Worm (Caenorhabditis elegans): ENCODE measurements around the gene spp-21.

spp-21 gene

DNA sequence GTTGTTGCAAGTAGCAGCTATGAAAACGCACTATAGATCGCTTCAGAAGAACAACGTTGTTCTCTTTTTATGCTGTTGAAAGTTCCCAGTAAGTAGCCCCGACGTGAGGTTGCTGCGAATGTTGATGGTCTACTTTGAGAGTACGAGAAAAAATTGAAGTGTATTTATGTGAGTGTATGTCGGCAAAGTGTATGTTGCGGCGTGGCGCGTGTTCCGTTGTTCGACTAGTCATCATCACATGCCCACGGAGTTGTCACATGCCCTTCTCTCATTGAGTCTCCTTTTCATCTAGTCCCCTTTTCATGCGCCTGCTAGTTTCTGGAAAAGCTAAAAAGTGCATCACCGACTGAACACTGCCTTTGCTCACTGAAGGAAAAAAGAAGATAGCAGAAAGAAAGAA, 18.0 kb upstream of the spp-21 start (continued):
- TF ChIP-seq blmp-1 (tag; optimal IDR thresholded peaks at IDR 0.05; ENCODE audit: insufficient read depth) (peak; percentile 49), nhr-10 (tag; optimal IDR thresholded peaks at IDR 0.05) (no peak), ztf-11 (tag; optimal IDR thresholded peaks at IDR 0.05) (no peak), nhr-6 (tag; optimal IDR thresholded peaks at IDR 0.05) (peak; percentile 79), snpc-4 (tag; optimal IDR thresholded peaks at IDR 0.05) (peak; percentile 17), C34F6.9 (tag; optimal IDR thresholded peaks at IDR 0.05) (peak; percentile 82), lin-13 (GFP tag; optimal IDR thresholded peaks at IDR 0.05) (peak; percentile 31), nhr-23 (tag; optimal IDR thresholded peaks at IDR 0.05) (no peak), ceh-16 (tag; optimal IDR thresholded peaks at IDR 0.05) (no peak), egl-27 (tag; optimal IDR thresholded peaks at IDR 0.05) (peak; percentile 19), zag-1 (tag; optimal IDR thresholded peaks at IDR 0.05) (peak; percentile 33), nhr-129 (tag; optimal IDR thresholded peaks at IDR 0.05) (peak; percentile 84), ZK546.5 (tag; optimal IDR thresholded peaks at IDR 0.05) (no peak), nhr-11 (tag; optimal IDR thresholded peaks at IDR 0.05) (no peak), sma-9 (GFP tag; optimal IDR thresholded peaks at IDR 0.05) (peak; percentile 85), sma-9 (tag; optimal IDR thresholded peaks at IDR 0.05) (no peak), sem-4 (tag; optimal IDR thresholded peaks at IDR 0.05) (peak; percentile 72), peb-1 (tag; optimal IDR thresholded peaks at IDR 0.05) (no peak), nhr-21 (tag; optimal IDR thresholded peaks at IDR 0.05) (peak; percentile 34), R02D3.7 (tag; optimal IDR thresholded peaks at IDR 0.05) (no peak), F13H6.1 (tag; optimal IDR thresholded peaks at IDR 0.05) (peak; percentile 87), gmeb-1 (tag; optimal IDR thresholded peaks at IDR 0.05) (no peak), nhr-237 (tag; optimal IDR thresholded peaks at IDR 0.05) (no peak)

DNA sequence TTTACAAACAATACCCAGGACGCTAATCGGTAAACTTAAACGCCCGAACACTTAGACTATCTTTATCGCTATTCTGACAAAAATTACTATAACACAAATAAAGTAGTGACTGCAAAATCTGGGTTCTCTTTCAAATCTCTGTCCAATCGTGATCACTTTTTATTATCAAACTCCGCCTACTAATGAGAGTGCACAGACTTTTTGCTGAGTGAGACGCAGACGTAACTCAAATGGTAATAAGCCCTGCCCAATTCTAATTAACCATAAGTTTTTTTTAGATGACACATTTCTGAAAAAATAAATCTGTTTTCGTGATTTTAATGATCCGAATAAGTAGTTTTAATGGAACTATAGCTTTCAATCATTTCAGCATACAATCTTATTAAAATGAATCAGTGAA, 17.5 kb upstream of the spp-21 start:
- no peak for TF ChIP-seq elt-3 (tag; optimal IDR thresholded peaks at IDR 0.05)
- no peak for TF ChIP-seq skn-1 (tag; optimal IDR thresholded peaks at IDR 0.05)
- TF ChIP-seq crh-2 (tag; optimal IDR thresholded peaks at IDR 0.05) = peak; percentile 1
- no peak for TF ChIP-seq alr-1 (tag; optimal IDR thresholded peaks at IDR 0.05)
- TF ChIP-seq ceh-16 (tag; optimal IDR thresholded peaks at IDR 0.05) = no peak

ce11 chrX:11472953-11473671, 16.8 kb upstream of the spp-21 start:
- TF ChIP-seq sem-4 (tag; optimal IDR thresholded peaks at IDR 0.05) (peak; percentile 4), ceh-82 (tag; optimal IDR thresholded peaks at IDR 0.05) (peak; percentile 10), alr-1 (tag; optimal IDR thresholded peaks at IDR 0.05) (no peak), unc-55 (GFP tag; optimal IDR thresholded peaks at IDR 0.05) (peak; percentile 42), nhr-129 (tag; optimal IDR thresholded peaks at IDR 0.05) (peak; percentile 66), ceh-16 (tag; optimal IDR thresholded peaks at IDR 0.05) (no peak), F13H6.1 (tag; optimal IDR thresholded peaks at IDR 0.05) (peak; percentile 85), zag-1 (tag; optimal IDR thresholded peaks at IDR 0.05) (peak; percentile 55), Y55F3AM.14 (GFP tag; optimal IDR thresholded peaks at IDR 0.05) (peak; percentile 84), ztf-4 (tag; optimal IDR thresholded peaks at IDR 0.05) (peak; percentile 5), nhr-237 (tag; optimal IDR thresholded peaks at IDR 0.05) (no peak), C34F6.9 (tag; optimal IDR thresholded peaks at IDR 0.05) (peak; percentile 56), sma-9 (GFP tag; optimal IDR thresholded peaks at IDR 0.05) (peak; percentile 62), sma-9 (tag; optimal IDR thresholded peaks at IDR 0.05) (no peak), mab-5 (tag; optimal IDR thresholded peaks at IDR 0.05) (peak; percentile 81), lsy-2 (tag; optimal IDR thresholded peaks at IDR 0.05) (peak; percentile 12 to 56), ztf-1 (GFP tag; conservative IDR thresholded peaks at IDR 0.05) (0 out of 2 replicates have a peak, but pooled peaks have one; percentile 21), mdl-1 (tag; optimal IDR thresholded peaks at IDR 0.05) (peak; percentile 57 to 86), crh-2 (tag; optimal IDR thresholded peaks at IDR 0.05) (peak; percentile 43), egl-27 (tag; optimal IDR thresholded peaks at IDR 0.05) (no peak)

- TF ChIP-seq unc-39 (tag; optimal IDR thresholded peaks at IDR 0.05) = no peak
- no peak for TF ChIP-seq sem-4 (tag; optimal IDR thresholded peaks at IDR 0.05)
- peak; percentile 6 for TF ChIP-seq nhr-21 (tag; optimal IDR thresholded peaks at IDR 0.05)
- peak; percentile 7 for TF ChIP-seq elt-1 (tag; optimal IDR thresholded peaks at IDR 0.05)
- no peak for TF ChIP-seq ceh-82 (tag; optimal IDR thresholded peaks at IDR 0.05)
- no peak for TF ChIP-seq mdl-1 (tag; optimal IDR thresholded peaks at IDR 0.05)
- TF ChIP-seq blmp-1 (tag; optimal IDR thresholded peaks at IDR 0.05; ENCODE audit: insufficient read depth) = peak; percentile 45
- TF ChIP-seq skn-1 (tag; optimal IDR thresholded peaks at IDR 0.05) = no peak
- no peak for TF ChIP-seq nhr-10 (tag; optimal IDR thresholded peaks at IDR 0.05)
- no peak for TF ChIP-seq aly-2 (tag; optimal IDR thresholded peaks at IDR 0.05)
- TF ChIP-seq gmeb-1 (tag; optimal IDR thresholded peaks at IDR 0.05) = no peak
- TF ChIP-seq nhr-11 (tag; optimal IDR thresholded peaks at IDR 0.05) = no peak
- no peak for TF ChIP-seq ama-1 (optimal IDR thresholded peaks at IDR 0.05)
- no peak for TF ChIP-seq alr-1 (tag; optimal IDR thresholded peaks at IDR 0.05)
- no peak for TF ChIP-seq mbf-1 (tag; optimal IDR thresholded peaks at IDR 0.05)
- TF ChIP-seq unc-55 (GFP tag; optimal IDR thresholded peaks at IDR 0.05) = no peak
- TF ChIP-seq crh-2 (tag; optimal IDR thresholded peaks at IDR 0.05) = no peak
- TF ChIP-seq C34F6.9 (tag; optimal IDR thresholded peaks at IDR 0.05) = no peak
- TF ChIP-seq ztf-11 (tag; optimal IDR thresholded peaks at IDR 0.05) = no peak
- TF ChIP-seq F13H6.1 (tag; optimal IDR thresholded peaks at IDR 0.05) = peak; percentile 56
- no peak for TF ChIP-seq elt-3 (tag; optimal IDR thresholded peaks at IDR 0.05)
- TF ChIP-seq egl-27 (tag; optimal IDR thresholded peaks at IDR 0.05) = no peak
- no peak for TF ChIP-seq ZK546.5 (tag; optimal IDR thresholded peaks at IDR 0.05)
- TF ChIP-seq nhr-6 (tag; optimal IDR thresholded peaks at IDR 0.05) = no peak
- TF ChIP-seq sma-9 (GFP tag; optimal IDR thresholded peaks at IDR 0.05) = no peak
- TF ChIP-seq sma-9 (tag; optimal IDR thresholded peaks at IDR 0.05) = no peak
- TF ChIP-seq nhr-23 (tag; optimal IDR thresholded peaks at IDR 0.05) = no peak
- TF ChIP-seq nhr-129 (tag; optimal IDR thresholded peaks at IDR 0.05) = no peak
- no peak for TF ChIP-seq ceh-16 (tag; optimal IDR thresholded peaks at IDR 0.05)
- no peak for TF ChIP-seq nhr-77 (tag; optimal IDR thresholded peaks at IDR 0.05)
- no peak for TF ChIP-seq ztf-1 (GFP tag; conservative IDR thresholded peaks at IDR 0.05)
- TF ChIP-seq Y55F3AM.14 (GFP tag; optimal IDR thresholded peaks at IDR 0.05) = no peak
- TF ChIP-seq nhr-12 (tag; optimal IDR thresholded peaks at IDR 0.05) = no peak
These were observed 15.8 kb upstream of the spp-21 start for ce11 chrX:11474149-11474585.
